Worm (Caenorhabditis elegans) whole organism, L2 larva: ENCODE results near the gene C30G4.4.

Experiments used
- alr-1 ChIP-seq: fragments of 150-350 bp; optimal IDR thresholded peaks from 2 replicates; lab custom pipeline; 2014; ENCODE audit warnings: missing biosample characterization, missing genetic modification characterization
- ama-1 ChIP-seq: fragments of 150-350 bp; optimal IDR thresholded peaks from 2 replicates; lab custom pipeline; 2018; ENCODE audit warnings: inconsistent platforms
- ceh-82 ChIP-seq: fragments of 150-350 bp; optimal IDR thresholded peaks from 2 replicates; lab custom pipeline; 2014; ENCODE audit warnings: missing biosample characterization, missing genetic modification characterization
- elt-3 ChIP-seq: sonication (generic microtip); optimal IDR thresholded peaks from 2 replicates; lab custom pipeline; 2017; ENCODE audit warnings: missing biosample characterization, missing genetic modification characterization
- fos-1 ChIP-seq: fragments of 150-350 bp; optimal IDR thresholded peaks from 2 replicates; lab custom pipeline; 2014; ENCODE audit warnings: missing biosample characterization, missing genetic modification characterization
- lin-39 ChIP-seq: fragments of 150-350 bp; optimal IDR thresholded peaks from 2 replicates; lab custom pipeline; 2014; ENCODE audit warnings: missing biosample characterization, missing genetic modification reagents, missing genetic modification characterization
- lsy-2 ChIP-seq, 2 experiments: fragments of 150-350 bp in 1 of 2; sonication (generic microtip) in 1 of 2; optimal IDR thresholded peaks; 2 replicates each; lab custom pipeline; 2014 to 2017; ENCODE audit warnings: missing biosample characterization in 2 of 2, missing genetic modification characterization in 2 of 2
- nhr-12 ChIP-seq: fragments of 150-350 bp; optimal IDR thresholded peaks from 2 replicates; lab custom pipeline; 2014; ENCODE audit warnings: missing biosample characterization, missing genetic modification characterization
- nhr-25 ChIP-seq: fragments of 150-350 bp; sonication (generic microtip); optimal IDR thresholded peaks from 3 replicates; lab custom pipeline; 2014; ENCODE audit warnings: missing biosample characterization, missing genetic modification characterization
- skn-1 ChIP-seq: sonication (generic microtip); optimal IDR thresholded peaks from 2 replicates; lab custom pipeline; 2017; ENCODE audit warnings: missing biosample characterization, missing genetic modification characterization
- unc-62 ChIP-seq: fragments of 150-350 bp; optimal IDR thresholded peaks from 2 replicates; lab custom pipeline; 2014; ENCODE audit warnings: missing biosample characterization, missing genetic modification reagents, missing genetic modification characterization
- zag-1 ChIP-seq: fragments of 150-350 bp; optimal IDR thresholded peaks from 2 replicates; lab custom pipeline; 2014; ENCODE audit warnings: missing biosample characterization, missing genetic modification characterization
- ztf-4 ChIP-seq: fragments of 150-350 bp; optimal IDR thresholded peaks from 2 replicates; lab custom pipeline; 2014; ENCODE audit warnings: missing biosample characterization, missing genetic modification characterization

DNA sequence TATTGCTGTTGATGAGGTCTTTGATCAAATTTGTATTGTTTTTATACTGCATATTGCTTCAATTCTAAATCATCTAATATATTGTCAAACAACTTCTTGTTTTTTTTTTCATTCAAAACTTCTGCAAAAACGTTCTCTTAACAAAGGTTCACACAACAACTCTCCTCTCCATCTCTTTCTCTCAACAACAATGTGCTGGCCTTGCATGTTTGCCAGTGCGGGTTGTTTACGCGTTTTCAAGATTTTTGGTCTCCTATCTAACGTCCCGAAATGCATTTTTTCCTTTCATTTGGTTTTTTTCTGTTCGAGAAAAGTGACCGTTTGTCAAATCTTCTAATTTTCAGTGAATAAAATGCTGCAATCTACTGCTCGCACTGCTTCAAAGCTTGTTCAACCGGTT lies 20.4 kb upstream of the C30G4.4 start, which contains the start of gene sod-3:
- TF ChIP-seq elt-3 = no peak
- TF ChIP-seq nhr-25 (tag; lab: Kevin White, UChicago) = no peak
- no peak for TF ChIP-seq ceh-82
- TF ChIP-seq lin-39 (tag; lab: Kevin White, UChicago) = no peak
- TF ChIP-seq zag-1 (tag; lab: Kevin White, UChicago) = no peak
- no peak for TF ChIP-seq skn-1 (tag; lab: Kevin White, UChicago)
- no peak for TF ChIP-seq fos-1 (tag; lab: Kevin White, UChicago)
- TF ChIP-seq nhr-12 = no peak
- TF ChIP-seq lsy-2 (tag; optimal IDR thresholded peaks at IDR 0.05; lab: Kevin White, UChicago) = no peak
- TF ChIP-seq alr-1 (tag; lab: Kevin White, UChicago) = no peak
- TF ChIP-seq unc-62 (GFP tag; lab: Kevin White, UChicago) = no peak
- no peak for TF ChIP-seq ama-1
- TF ChIP-seq ztf-4 (tag; lab: Kevin White, UChicago) = no peak
